Worm (Caenorhabditis elegans) whole organism, L1 larva: ENCODE results near the gene C56G2.9.

Experiments
- dpl-1 ChIP-seq, 3 experiments: fragments of 150-350 bp in 2 of 3; sonication (generic microtip) in 1 of 3; optimal IDR thresholded peaks; 2 replicates each; lab custom pipeline; 2014 to 2017; ENCODE audit warnings: missing biosample characterization in 3 of 3, missing genetic modification characterization in 3 of 3, missing genetic modification reagents in 3 of 3
- lin-15B ChIP-seq: fragments of 150-350 bp; sonication (generic microtip); optimal IDR thresholded peaks from 3 replicates; lab custom pipeline; 2014; ENCODE audit warnings: missing biosample characterization, missing genetic modification characterization
- lin-35 ChIP-seq, 2 experiments: fragments of 150-350 bp; optimal IDR thresholded peaks; 2 replicates each; lab custom pipeline; 2014; ENCODE audit warnings: missing biosample characterization in 2 of 2, missing genetic modification characterization in 2 of 2, missing genetic modification reagents in 2 of 2
- xbp-1 ChIP-seq: sonication (generic microtip); optimal IDR thresholded peaks from 2 replicates; lab custom pipeline; 2016; ENCODE audit warnings: missing genetic modification characterization, missing compliant biosample characterization

ce11 chrIII:6345968-6346498 lies 2.9 kb upstream of the C56G2.9 start, which contains the start of the genes trmt-10C.2 and C56G2.22:
- TF ChIP-seq xbp-1 (tag; lab: Kevin White, UChicago) (no peak), lin-15B (tag; lab: Kevin White, UChicago) (no peak), lin-35 (GFP tag; optimal IDR thresholded peaks at IDR 0.05; lab: Kevin White, UChicago) (no peak), dpl-1 (GFP tag; optimal IDR thresholded peaks at IDR 0.05; lab: Kevin White, UChicago) (no peak)
